Worm (Caenorhabditis elegans) whole organism, L1 larva: ENCODE measurements around the gene dpy-13.

Experiments
- alr-1 ChIP-seq: fragments of 200-800 bp; sonication (Bioruptor generic); optimal IDR thresholded peaks from 2 replicates; lab custom pipeline; 2018; ENCODE audit warnings: borderline replicate concordance, mild to moderate bottlenecking, missing genetic modification characterization, missing compliant biosample characterization
- ama-1 ChIP-seq: fragments of 150-350 bp; optimal IDR thresholded peaks from 2 replicates; lab custom pipeline; 2014
- ceh-63 ChIP-seq: fragments of 200-800 bp; sonication (Bioruptor generic); optimal IDR thresholded peaks from 2 replicates; lab custom pipeline; 2018; ENCODE audit warnings: mild to moderate bottlenecking, missing genetic modification characterization, missing compliant biosample characterization
- efl-1 ChIP-seq, 4 experiments: fragments of 150-350 bp; optimal IDR thresholded peaks in 3 of 4; peaks in 1 of 4; 1 replicate in 1 of 4; 2 replicates in 3 of 4; lab custom pipeline; 2014; ENCODE audit warnings: missing biosample characterization in 2 of 4, missing genetic modification characterization in 2 of 4, missing genetic modification reagents in 2 of 4
- lin-13 ChIP-seq: fragments of 150-350 bp; optimal IDR thresholded peaks from 2 replicates; lab custom pipeline; 2014; ENCODE audit warnings: missing biosample characterization, missing genetic modification reagents, missing genetic modification characterization
- nhr-237 ChIP-seq: fragments of 150-350 bp; optimal IDR thresholded peaks from 2 replicates; lab custom pipeline; 2014; ENCODE audit warnings: missing biosample characterization, missing genetic modification characterization
- nhr-71 ChIP-seq: sonication (generic microtip); optimal IDR thresholded peaks from 2 replicates; lab custom pipeline; 2016; ENCODE audit warnings: mild to moderate bottlenecking, missing genetic modification characterization, moderate library complexity, missing compliant biosample characterization
- nhr-84 ChIP-seq: sonication (generic microtip); optimal IDR thresholded peaks from 2 replicates; lab custom pipeline; 2017; ENCODE audit warnings: missing biosample characterization, missing genetic modification characterization
- snpc-4 ChIP-seq: fragments of 150-350 bp; optimal IDR thresholded peaks from 2 replicates; lab custom pipeline; 2014; ENCODE audit warnings: missing biosample characterization, missing genetic modification characterization
- sox-4 ChIP-seq: sonication (generic microtip); optimal IDR thresholded peaks from 2 replicates; lab custom pipeline; 2016; ENCODE audit warnings: missing genetic modification characterization, missing compliant biosample characterization
- zag-1 ChIP-seq: fragments of 150-350 bp; optimal IDR thresholded peaks from 2 replicates; lab custom pipeline; 2014; ENCODE audit warnings: missing biosample characterization, missing genetic modification characterization
- ztf-11 ChIP-seq, 2 experiments: sonication (generic microtip); optimal IDR thresholded peaks; 2 replicates each; lab custom pipeline; 2016 to 2017; ENCODE audit warnings: missing genetic modification characterization in 2 of 2, missing biosample characterization in 1 of 2, missing compliant biosample characterization in 1 of 2
- ztf-4 ChIP-seq: fragments of 150-350 bp; optimal IDR thresholded peaks from 2 replicates; lab custom pipeline; 2014; ENCODE audit warnings: missing biosample characterization, missing genetic modification characterization

DNA sequence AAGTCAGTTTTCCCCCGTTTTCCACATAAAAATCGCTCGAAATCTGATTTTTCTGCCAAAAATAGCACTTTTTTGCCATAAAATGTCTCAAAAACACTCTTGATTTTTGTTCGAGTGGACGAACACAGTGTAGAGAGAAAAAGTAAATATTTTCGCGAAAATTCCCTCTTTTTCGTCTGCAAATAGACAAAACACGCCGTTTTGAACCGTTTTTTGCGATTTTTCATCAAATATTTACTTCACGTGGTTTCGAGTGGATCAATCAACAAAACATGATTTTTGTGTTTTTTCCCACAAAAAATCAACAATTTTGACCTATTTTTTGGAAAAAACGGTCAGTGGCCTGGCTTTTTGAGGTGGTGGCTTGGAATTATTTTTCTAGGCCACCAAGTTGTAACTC, 26.3 kb upstream of the dpy-13 start:
- TF ChIP-seq nhr-237 (tag; lab: Kevin White, UChicago), result no peak
- TF ChIP-seq nhr-71 (tag; lab: Kevin White, UChicago), result no peak
- no peak for TF ChIP-seq alr-1 (tag; lab: Kevin White, UChicago)
- no peak for TF ChIP-seq ama-1 (lab: Kevin White, UChicago)
- TF ChIP-seq ceh-63, result no peak
- no peak for TF ChIP-seq efl-1 (optimal IDR thresholded peaks at IDR 0.05; lab: Kevin White, UChicago)
- TF ChIP-seq efl-1 (GFP tag; optimal IDR thresholded peaks at IDR 0.05 in 1 of 2; lab: Kevin White, UChicago), result no peak
- TF ChIP-seq nhr-84 (tag; lab: Kevin White, UChicago), result no peak
- TF ChIP-seq zag-1 (tag; lab: Kevin White, UChicago), result no peak
- no peak for TF ChIP-seq snpc-4
- no peak for TF ChIP-seq sox-4 (tag; lab: Kevin White, UChicago)
- no peak for TF ChIP-seq ztf-11 (tag; optimal IDR thresholded peaks at IDR 0.05; lab: Kevin White, UChicago)
- no peak for TF ChIP-seq ztf-4 (tag; lab: Kevin White, UChicago)
- TF ChIP-seq lin-13 (GFP tag; lab: Kevin White, UChicago), result no peak
